Fruit fly (Drosophila melanogaster): ENCODE results near the gene Cpr78Ca.

dm6 chr3L:21303659-21304058 is 11.1 kb upstream of the Cpr78Ca start:
- no peak for TF ChIP-seq CG8319 (GFP tag; optimal IDR thresholded peaks at IDR 0.05)
- TF ChIP-seq Ets96B (tag; optimal IDR thresholded peaks at IDR 0.05), result no peak
- TF ChIP-seq Hr38 (GFP tag; optimal IDR thresholded peaks at IDR 0.05), result no peak
- TF ChIP-seq CG34406 (GFP tag; optimal IDR thresholded peaks at IDR 0.05), result no peak
- no peak for TF ChIP-seq CG3032 (tag; optimal IDR thresholded peaks at IDR 0.05)
- TF ChIP-seq cyc (GFP tag; optimal IDR thresholded peaks at IDR 0.05), result no peak
- TF ChIP-seq fd59A (GFP tag; optimal IDR thresholded peaks at IDR 0.05), result no peak
- no peak for TF ChIP-seq topi (GFP tag; optimal IDR thresholded peaks at IDR 0.05)
- TF ChIP-seq CG8119 (GFP tag; IDR thresholded peaks at IDR 0.05), result no peak
- TF ChIP-seq Gug (GFP tag; IDR thresholded peaks at IDR 0.05), result no peak

All from whole organism, prepupa.